Fruit fly (Drosophila melanogaster) whole organism, adult: Measurements from ENCODE around the gene Etl1.

Source experiments
- CG11617 ChIP-seq: fragments of 200-800 bp; sonication (Bioruptor generic); optimal IDR thresholded peaks from 2 replicates; lab custom pipeline; 2017; ENCODE audit warnings: mild to moderate bottlenecking, missing biosample characterization, missing genetic modification reagents, missing genetic modification characterization
- CG12768 ChIP-seq: fragments of 200-800 bp; sonication (Bioruptor generic); optimal IDR thresholded peaks from 2 replicates; lab custom pipeline; 2017; ENCODE audit warnings: missing biosample characterization, missing genetic modification characterization, mild to moderate bottlenecking, moderate library complexity, missing genetic modification reagents
- CG14711 ChIP-seq: fragments of 200-800 bp; sonication (Bioruptor generic); optimal IDR thresholded peaks from 2 replicates; lab custom pipeline; 2018; ENCODE audit warnings: missing biosample characterization, mild to moderate bottlenecking, missing genetic modification characterization, moderate library complexity
- CG1620 ChIP-seq: fragments of 200-800 bp; sonication (Bioruptor generic); optimal IDR thresholded peaks from 2 replicates; lab custom pipeline; 2016; ENCODE audit warnings: missing biosample characterization, missing genetic modification characterization
- CG33017 ChIP-seq: fragments of 200-800 bp; sonication (Bioruptor generic); optimal IDR thresholded peaks from 2 replicates; lab custom pipeline; 2018; ENCODE audit warnings: missing biosample characterization, mild to moderate bottlenecking, missing genetic modification characterization, moderate library complexity
- CG5204 ChIP-seq: fragments of 200-800 bp; sonication (Bioruptor generic); optimal IDR thresholded peaks from 2 replicates; lab custom pipeline; 2016; ENCODE audit warnings: missing biosample characterization, missing genetic modification characterization
- CG7045 ChIP-seq: fragments of 200-800 bp; sonication (Bioruptor generic); optimal IDR thresholded peaks from 2 replicates; lab custom pipeline; 2017; ENCODE audit warnings: missing biosample characterization, mild to moderate bottlenecking, missing genetic modification characterization
- CG7101 ChIP-seq: fragments of 200-800 bp; sonication (Bioruptor generic); optimal IDR thresholded peaks from 2 replicates; lab custom pipeline; 2018; ENCODE audit warnings: missing biosample characterization, mild to moderate bottlenecking, missing genetic modification characterization, moderate library complexity
- Clk ChIP-seq: fragments of 200-800 bp; sonication (Bioruptor generic); optimal IDR thresholded peaks from 2 replicates; lab custom pipeline; 2017; ENCODE audit warnings: missing biosample characterization, missing genetic modification characterization
- Crg-1 ChIP-seq: fragments of 200-800 bp; sonication (Bioruptor generic); optimal IDR thresholded peaks from 2 replicates; lab custom pipeline; 2016; ENCODE audit warnings: missing biosample characterization, missing genetic modification characterization
- Hr96 ChIP-seq: fragments of 200-800 bp; sonication (Bioruptor generic); optimal IDR thresholded peaks from 2 replicates; lab custom pipeline; 2016; ENCODE audit warnings: missing biosample characterization, missing genetic modification characterization
- Mnt ChIP-seq: fragments of 200-800 bp; sonication (Bioruptor generic); optimal IDR thresholded peaks from 2 replicates; lab custom pipeline; 2016; ENCODE audit warnings: missing biosample characterization, mild to moderate bottlenecking, missing genetic modification characterization
- bab1 ChIP-seq: fragments of 200-800 bp; sonication (Bioruptor generic); optimal IDR thresholded peaks from 3 replicates; lab custom pipeline; 2019; ENCODE audit warnings: missing biosample characterization, mild to moderate bottlenecking, missing genetic modification characterization, moderate library complexity
- cic ChIP-seq: fragments of 200-800 bp; sonication (Bioruptor generic); optimal IDR thresholded peaks from 2 replicates; lab custom pipeline; 2017; ENCODE audit warnings: missing biosample characterization, mild to moderate bottlenecking, missing genetic modification characterization, moderate library complexity
- cnc ChIP-seq, 2 experiments: fragments of >200 bp; optimal IDR thresholded peaks; 2 replicates each; lab custom pipeline; 2017
- kay ChIP-seq: fragments of 200-800 bp; sonication (Bioruptor generic); peaks from one replicate; lab custom pipeline; 2016; ENCODE audit warnings: missing biosample characterization, missing genetic modification characterization, borderline replicate concordance
- ovo ChIP-seq: fragments of 200-800 bp; sonication (Bioruptor generic); optimal IDR thresholded peaks from 2 replicates; lab custom pipeline; 2016; ENCODE audit warnings: missing biosample characterization, missing genetic modification characterization
- pad ChIP-seq: fragments of 200-800 bp; sonication (Bioruptor generic); optimal IDR thresholded peaks from 3 replicates; lab custom pipeline; 2017; ENCODE audit warnings: missing biosample characterization, missing genetic modification characterization, mild to moderate bottlenecking, moderate library complexity, missing genetic modification reagents
- tj ChIP-seq: fragments of 200-800 bp; sonication (Bioruptor generic); optimal IDR thresholded peaks from 3 replicates; lab custom pipeline; 2017; ENCODE audit warnings: missing biosample characterization, mild to moderate bottlenecking, missing genetic modification characterization, moderate library complexity
- toe ChIP-seq: fragments of 200-800 bp; sonication (Bioruptor generic); optimal IDR thresholded peaks from 2 replicates; lab custom pipeline; 2016; ENCODE audit warnings: missing biosample characterization, missing genetic modification characterization

Gene Etl1

DNA sequence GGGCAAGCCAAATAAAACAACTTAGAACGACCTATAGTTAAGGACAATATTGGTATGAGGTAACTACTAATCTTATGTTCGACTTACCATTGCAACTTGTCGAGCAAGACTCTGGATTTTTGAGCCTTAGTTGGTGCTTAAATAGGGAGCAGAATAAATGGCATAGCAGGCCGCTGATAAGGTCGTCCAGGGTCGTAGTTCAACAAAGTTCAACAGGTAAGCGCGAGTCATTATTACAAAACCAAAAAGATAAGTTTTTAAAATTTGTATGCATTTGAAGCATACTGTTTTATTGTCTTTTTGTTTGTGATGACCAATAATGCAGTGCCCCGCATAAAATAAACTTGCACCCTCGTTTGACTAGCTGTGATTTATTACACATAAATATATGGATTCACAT is 9.4 kb downstream of the Etl1 start, which contains the start of gene Muc30E:
Gene Muc30E (minus strand): TSS at position 101 of the 400 bp plus-strand sequence.
- TF ChIP-seq pad (GFP tag; lab: Kevin White, UChicago) (no peak), Clk (no peak), CG11617 (GFP tag; lab: Kevin White, UChicago) (no peak), CG1620 (GFP tag; lab: Kevin White, UChicago) (no peak), toe (GFP tag; lab: Kevin White, UChicago) (no peak), tj (GFP tag; lab: Kevin White, UChicago) (no peak), ovo (no peak), bab1 (no peak), Hr96 (GFP tag; lab: Kevin White, UChicago) (no peak), cic (GFP tag; lab: Kevin White, UChicago) (no peak), CG5204 (no peak), Crg-1 (GFP tag; lab: Kevin White, UChicago) (no peak), CG12768 (no peak)

DNA sequence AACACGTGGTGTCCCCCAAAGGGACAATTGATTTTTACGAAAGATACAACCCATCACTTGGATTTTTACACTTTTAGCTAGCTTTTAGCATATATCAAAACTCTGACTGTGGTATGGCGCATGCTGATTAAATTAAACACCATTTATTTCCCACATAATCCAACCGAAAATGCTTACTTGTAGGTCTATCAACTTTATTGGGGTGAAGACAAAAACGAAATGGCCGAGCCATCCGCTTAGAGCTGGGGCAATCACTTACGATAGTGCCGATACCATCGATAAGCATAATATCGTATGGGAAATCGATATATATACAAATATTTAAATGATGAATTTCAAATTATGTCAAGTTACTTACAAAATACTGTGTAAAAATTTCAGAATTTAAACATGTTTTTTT is 15.1 kb downstream of the Etl1 start, which contains the start of gene RpS2:
Gene RpS2 (minus strand): TSS at position 257 of the 400 bp plus-strand sequence.
- TF ChIP-seq CG11617 (GFP tag; lab: Kevin White, UChicago) (peak; percentile 69), kay (GFP tag; lab: Kevin White, UChicago) (no peak), CG7101 (tag; lab: Kevin White, UChicago) (peak; percentile 74), CG7045 (GFP tag; lab: Kevin White, UChicago) (peak; percentile 6), Clk (no peak), ovo (no peak), CG1620 (GFP tag; lab: Kevin White, UChicago) (peak; percentile 49), CG5204 (no peak), toe (GFP tag; lab: Kevin White, UChicago) (no peak), CG33017 (tag; lab: Kevin White, UChicago) (peak; percentile 67), Crg-1 (GFP tag; lab: Kevin White, UChicago) (peak; percentile 79), cic (GFP tag; lab: Kevin White, UChicago) (no peak), Hr96 (GFP tag; lab: Kevin White, UChicago) (peak; percentile 69), bab1 (peak; percentile 68), pad (GFP tag; lab: Kevin White, UChicago) (peak; percentile 35), Mnt (peak; percentile 97), tj (GFP tag; lab: Kevin White, UChicago) (peak; percentile 32), cnc (optimal IDR thresholded peaks at IDR 0.05; lab: Kevin White, UChicago) (no peak), CG14711 (tag; lab: Kevin White, UChicago) (peak; percentile 65), CG12768 (peak; percentile 28)

DNA sequence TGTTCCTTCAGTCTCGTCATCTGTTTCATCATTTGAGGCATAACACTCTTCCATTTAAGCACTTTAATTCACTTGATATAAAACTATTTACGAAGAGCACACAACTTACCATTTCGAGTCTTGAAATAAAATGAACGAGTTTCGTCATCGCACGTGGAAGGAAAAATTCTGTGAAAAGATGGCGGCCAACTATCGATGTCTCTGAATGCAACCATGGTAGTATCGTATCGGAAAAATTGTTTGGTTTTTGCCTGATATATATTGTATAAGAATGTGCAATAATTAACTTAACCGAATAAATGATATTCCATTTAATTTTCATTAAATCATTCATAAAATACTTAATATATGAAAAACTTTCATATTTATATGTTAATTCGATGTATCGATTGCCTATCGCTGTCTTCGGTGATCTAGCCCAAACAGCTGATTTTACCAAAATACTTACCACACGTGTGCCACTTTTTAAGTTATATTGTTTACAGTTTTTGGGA is 17.5 kb downstream of the Etl1 start, which contains the start of gene Bka:
Gene Bka (plus strand): TSS at position 417 of the 494 bp plus-strand sequence.
- TF ChIP-seq Hr96 (GFP tag; lab: Kevin White, UChicago) (peak; percentile 44), bab1 (peak; percentile 83), CG1620 (GFP tag; lab: Kevin White, UChicago) (peak; percentile 33), CG12768 (no peak), pad (GFP tag; lab: Kevin White, UChicago) (peak; percentile 48), CG11617 (GFP tag; lab: Kevin White, UChicago) (peak; percentile 87), CG7101 (tag; lab: Kevin White, UChicago) (peak; percentile 81), kay (GFP tag; lab: Kevin White, UChicago) (no peak), CG7045 (GFP tag; lab: Kevin White, UChicago) (peak; percentile 38), CG14711 (tag; lab: Kevin White, UChicago) (peak; percentile 71), CG5204 (no peak), cnc (optimal IDR thresholded peaks at IDR 0.05; lab: Kevin White, UChicago) (no peak), Mnt (peak; percentile 100), CG33017 (tag; lab: Kevin White, UChicago) (peak; percentile 71), ovo (peak; percentile 18), tj (GFP tag; lab: Kevin White, UChicago) (peak; percentile 73), Clk (no peak), toe (GFP tag; lab: Kevin White, UChicago) (no peak), cic (GFP tag; lab: Kevin White, UChicago) (peak; percentile 19), Crg-1 (GFP tag; lab: Kevin White, UChicago) (peak; percentile 69)

DNA sequence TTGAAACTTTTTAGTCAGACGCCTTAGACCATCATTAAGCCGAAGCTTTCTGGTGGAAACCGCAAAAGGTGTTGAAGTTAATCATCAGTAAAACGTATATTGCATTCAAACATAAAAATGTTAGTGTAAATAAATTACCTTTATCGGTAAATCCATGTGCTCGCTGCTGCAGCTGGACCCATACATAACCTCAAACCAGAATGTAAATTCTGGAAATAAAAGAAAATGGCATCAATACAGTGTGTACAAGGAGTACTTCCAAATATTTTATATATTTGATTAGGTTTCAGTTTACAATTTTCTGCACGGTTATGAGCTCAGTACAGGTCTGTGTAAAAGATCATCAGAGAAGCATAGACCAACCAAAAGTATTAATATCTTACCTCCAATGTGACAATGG is 18.2 kb downstream of the Etl1 start:
- TF ChIP-seq bab1 (no peak), pad (GFP tag; lab: Kevin White, UChicago) (no peak), toe (GFP tag; lab: Kevin White, UChicago) (no peak), CG33017 (tag; lab: Kevin White, UChicago) (no peak), CG14711 (tag; lab: Kevin White, UChicago) (no peak), cic (GFP tag; lab: Kevin White, UChicago) (no peak), CG1620 (GFP tag; lab: Kevin White, UChicago) (no peak), Hr96 (GFP tag; lab: Kevin White, UChicago) (no peak), CG12768 (no peak), CG11617 (GFP tag; lab: Kevin White, UChicago) (no peak), Clk (no peak), kay (GFP tag; lab: Kevin White, UChicago) (no peak), CG7045 (GFP tag; lab: Kevin White, UChicago) (no peak), ovo (no peak), Crg-1 (GFP tag; lab: Kevin White, UChicago) (no peak), cnc (optimal IDR thresholded peaks at IDR 0.05; lab: Kevin White, UChicago) (no peak), CG7101 (tag; lab: Kevin White, UChicago) (no peak)

DNA sequence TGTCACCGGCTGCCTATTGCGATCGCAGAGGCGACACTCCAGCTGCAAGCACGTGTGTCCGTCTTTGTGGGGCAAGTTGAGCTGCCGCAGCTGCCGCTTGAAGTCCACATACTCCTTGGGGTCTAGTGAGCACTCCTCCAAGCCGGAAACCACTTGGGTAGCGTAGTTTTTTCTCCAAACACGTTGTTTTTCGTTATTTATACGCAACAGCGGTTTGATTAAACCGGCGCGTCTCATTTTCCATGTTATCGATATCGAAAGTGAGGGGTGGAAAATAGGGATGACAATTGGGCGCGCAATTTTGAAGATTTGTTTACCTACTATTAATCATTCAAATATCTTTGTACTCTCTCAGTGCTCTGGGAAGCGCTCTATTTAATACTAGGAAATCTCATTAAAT is 19.2 kb downstream of the Etl1 start, which contains the start of gene mtDNA-helicase:
Gene mtDNA-helicase (minus strand): TSS at position 264 of the 400 bp plus-strand sequence.
- TF ChIP-seq Mnt (peak; percentile 80), Crg-1 (GFP tag; lab: Kevin White, UChicago) (peak; percentile 9), CG7101 (tag; lab: Kevin White, UChicago) (no peak), bab1 (peak; percentile 13)
